Worm (Caenorhabditis elegans) whole organism, late embryonic: ENCODE data around the gene C17F4.2.

ENCODE experiments used
- ahr-1 ChIP-seq: sonication (generic microtip); optimal IDR thresholded peaks from 2 replicates; lab custom pipeline; 2016; ENCODE audit warnings: missing genetic modification characterization, missing compliant biosample characterization
- nfya-1 ChIP-seq: sonication (generic microtip); optimal IDR thresholded peaks from 2 replicates; lab custom pipeline; 2017; ENCODE audit warnings: missing genetic modification characterization, mild to moderate bottlenecking, missing compliant biosample characterization, antibody characterized with exemption, moderate library complexity
- tbx-2 ChIP-seq: sonication (generic microtip); optimal IDR thresholded peaks from 2 replicates; lab custom pipeline; 2016; ENCODE audit warnings: missing genetic modification characterization, missing compliant biosample characterization

DNA sequence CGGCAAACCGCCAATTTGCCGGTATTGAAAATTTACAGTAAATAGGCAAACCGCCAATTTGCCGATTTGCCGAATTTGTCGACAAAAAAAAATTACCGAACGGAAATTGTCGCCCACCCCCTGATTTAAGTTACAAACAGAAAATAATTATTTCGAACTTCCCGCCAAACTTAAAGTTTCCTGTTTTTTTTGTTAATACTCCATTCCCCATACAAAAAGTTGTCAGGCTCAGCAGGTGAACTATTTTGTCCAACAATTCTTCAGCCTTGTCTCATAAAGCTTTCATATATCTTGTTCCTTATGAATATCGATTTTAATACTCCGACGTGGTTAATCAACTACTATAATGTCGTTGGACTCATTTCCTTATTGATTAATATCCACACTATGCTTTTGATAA, 45.1 kb upstream of the C17F4.2 start, which contains the start of gene sri-50:
- TF ChIP-seq nfya-1 (no peak), ahr-1 (tag; lab: Kevin White, UChicago) (no peak), tbx-2 (tag; lab: Kevin White, UChicago) (no peak)
